Worm (Caenorhabditis elegans) whole organism, midembryonic: ENCODE results near the gene str-27.

Experiments
- cog-1 ChIP-seq: sonication (generic microtip); optimal IDR thresholded peaks from 2 replicates; lab custom pipeline; 2016; ENCODE audit warnings: missing genetic modification characterization, missing compliant biosample characterization
- flt-1 ChIP-seq: fragments of 200-800 bp; sonication (Bioruptor generic); IDR thresholded peaks from 2 replicates; pipeline ENCODE4 v1.3.6; 2022; ENCODE audit warnings: missing genetic modification characterization, missing compliant biosample characterization
- ref-1 ChIP-seq: fragments of 200-800 bp; sonication (Bioruptor generic); conservative IDR thresholded peaks from 2 replicates; pipeline ENCODE4 v1.3.6; 2022; ENCODE audit warnings: missing genetic modification reagents, missing genetic modification characterization, missing compliant biosample characterization
- ztf-29 ChIP-seq: fragments of 200-800 bp; sonication (Bioruptor generic); IDR thresholded peaks from 2 replicates; pipeline ENCODE4 v1.3.6; 2022; ENCODE audit warnings: missing genetic modification reagents, missing genetic modification characterization, missing compliant biosample characterization

DNA sequence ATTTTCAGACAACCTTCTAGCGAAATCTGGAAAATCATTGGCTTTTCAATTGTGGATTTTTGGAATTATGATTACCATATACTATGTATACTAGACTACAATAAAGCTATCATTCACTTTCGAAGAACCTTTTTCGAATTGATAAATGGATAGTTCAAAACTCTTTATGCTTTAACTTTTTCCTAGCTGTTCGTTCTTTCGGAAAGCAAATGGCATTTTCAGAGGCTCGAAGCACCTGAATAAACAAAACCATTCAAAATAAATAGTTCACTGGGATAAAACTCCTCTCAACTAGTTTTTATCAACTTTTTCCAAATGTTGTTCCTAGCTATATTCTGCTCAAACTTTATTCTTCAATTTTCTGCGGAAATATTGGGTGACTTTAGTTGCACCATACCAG, 45.5 kb upstream of the str-27 start, which contains the start of gene T26E4.2:
- TF ChIP-seq flt-1 (GFP tag; lab: Robert Waterston, UW) (no peak), cog-1 (tag; lab: Kevin White, UChicago) (no peak), ref-1 (no peak), ztf-29 (GFP tag; lab: Robert Waterston, UW) (no peak)
